Worm (Caenorhabditis elegans): Measurements from ENCODE around the gene dlc-2.

ce11 chrIV:12128708-12129107, 17.3 kb upstream of the dlc-2 start:
- TF ChIP-seq B0336.3 (GFP tag; IDR thresholded peaks at IDR 0.05): no peak
- no peak for TF ChIP-seq bed-2 (GFP tag; IDR thresholded peaks at IDR 0.05)

Data from whole organism, young adult.